Fruit fly (Drosophila melanogaster) whole organism, prepupa: Measurements from ENCODE around the gene CG5172.

Experiments used
- CG16779 ChIP-seq: fragments of 200-800 bp; sonication (Bioruptor generic); optimal IDR thresholded peaks from 3 replicates; lab custom pipeline; 2017; ENCODE audit warnings: missing biosample characterization, mild to moderate bottlenecking, missing genetic modification characterization
- CG6808 ChIP-seq: fragments of 200-800 bp; sonication (Bioruptor generic); optimal IDR thresholded peaks from 3 replicates; lab custom pipeline; 2017; ENCODE audit warnings: missing biosample characterization, missing genetic modification characterization, mild to moderate bottlenecking, moderate library complexity, missing genetic modification reagents
- Sox102F ChIP-seq: fragments of 200-800 bp; sonication (Bioruptor generic); optimal IDR thresholded peaks from 2 replicates; lab custom pipeline; 2016; ENCODE audit warnings: missing biosample characterization, mild to moderate bottlenecking, missing genetic modification characterization
- lz ChIP-seq: fragments of 200-800 bp; sonication (Bioruptor generic); optimal IDR thresholded peaks from 3 replicates; lab custom pipeline; 2016; ENCODE audit warnings: missing biosample characterization, missing genetic modification characterization

- TF ChIP-seq lz: no peak
- no peak for TF ChIP-seq CG16779 (tag; lab: Kevin White, UChicago)
- TF ChIP-seq Sox102F (GFP tag; lab: Kevin White, UChicago): no peak
- TF ChIP-seq CG6808: no peak
Observed at dm6 chrX:17186432-17186831, 34.8 kb upstream of the CG5172 start.
